Fruit fly (Drosophila melanogaster): ENCODE results near the gene CG31883.

dm6 chr2L:9497285-9497660 is 31.0 kb upstream of the CG31883 start:
- TF ChIP-seq EcR (GFP tag; optimal IDR thresholded peaks at IDR 0.05) (peak; percentile 81), Pif1B (GFP tag; optimal IDR thresholded peaks at IDR 0.05) (no peak), Ets98B (GFP tag; IDR thresholded peaks at IDR 0.05) (no peak; the same call in 1 of the 2 replicates), Snoo (tag; optimal IDR thresholded peaks at IDR 0.05) (no peak), CG8301 (tag; optimal IDR thresholded peaks at IDR 0.05) (no peak), D1 (tag; optimal IDR thresholded peaks at IDR 0.05) (no peak), CG17806 (tag; optimal IDR thresholded peaks at IDR 0.05) (no peak), CG14655 (GFP tag; optimal IDR thresholded peaks at IDR 0.05) (no peak), CG4496 (GFP tag; IDR thresholded peaks at IDR 0.05) (no peak), gl (tag; optimal IDR thresholded peaks at IDR 0.05) (no peak), rn (GFP tag; IDR thresholded peaks at IDR 0.05) (no peak)
